Fruit fly (Drosophila melanogaster) whole organism, wandering third instar larva: ENCODE results near the gene Nubp2.

Experiments used
- Abd-B ChIP-seq: fragments of >200 bp; optimal IDR thresholded peaks from 2 replicates; lab custom pipeline; 2017; ENCODE audit warnings: missing biosample characterization, missing genetic modification characterization
- CG32264 ChIP-seq: fragments of 200-800 bp; sonication (Bioruptor generic); optimal IDR thresholded peaks from 2 replicates; lab custom pipeline; 2016; ENCODE audit warnings: missing biosample characterization, missing genetic modification characterization
- CG9705 ChIP-seq: fragments of 200-800 bp; sonication (Bioruptor generic); optimal IDR thresholded peaks from 2 replicates; lab custom pipeline; 2018; ENCODE audit warnings: missing biosample characterization, mild to moderate bottlenecking, missing genetic modification characterization
- CrebA ChIP-seq: fragments of 200-800 bp; sonication (Bioruptor generic); optimal IDR thresholded peaks from 2 replicates; lab custom pipeline; 2016; ENCODE audit warnings: missing biosample characterization, mild to moderate bottlenecking, missing genetic modification characterization, borderline replicate concordance
- Dfd ChIP-seq: fragments of >200 bp; optimal IDR thresholded peaks from 2 replicates; lab custom pipeline; 2017; ENCODE audit warnings: missing biosample characterization, missing genetic modification characterization
- Dif ChIP-seq: fragments of 200-275, 200-300 bp; sonication (Bioruptor generic); optimal IDR thresholded peaks from 2 replicates; lab custom pipeline; 2018; ENCODE audit warnings: missing biosample characterization, missing genetic modification characterization; ENCODE audit not compliant: partially characterized antibody
- GATAd ChIP-seq: sonication (Bioruptor generic); optimal IDR thresholded peaks from 2 replicates; lab custom pipeline; 2016; ENCODE audit warnings: missing biosample characterization, missing genetic modification characterization
- HLH106 ChIP-seq: fragments of 200-800 bp; optimal IDR thresholded peaks from 3 replicates; lab custom pipeline; 2019; ENCODE audit warnings: missing biosample characterization, mild to moderate bottlenecking, missing genetic modification characterization, moderate library complexity
- Hnf4 ChIP-seq: fragments of 200-800 bp; sonication (Bioruptor generic); optimal IDR thresholded peaks from 2 replicates; lab custom pipeline; 2016; ENCODE audit warnings: missing biosample characterization, mild to moderate bottlenecking, missing genetic modification characterization
- Hr78 ChIP-seq: fragments of >200 bp; optimal IDR thresholded peaks from 2 replicates; lab custom pipeline; 2017; ENCODE audit warnings: missing biosample characterization, missing genetic modification characterization
- Jra ChIP-seq: sonication (Bioruptor generic); optimal IDR thresholded peaks from 2 replicates; lab custom pipeline; 2016; ENCODE audit warnings: missing biosample characterization, missing genetic modification characterization
- Mio ChIP-seq: sonication (Bioruptor generic); optimal IDR thresholded peaks from 2 replicates; lab custom pipeline; 2016; ENCODE audit warnings: missing biosample characterization, missing genetic modification characterization
- Myc ChIP-seq: fragments of >200 bp; optimal IDR thresholded peaks from 2 replicates; lab custom pipeline; 2017
- N ChIP-seq: fragments of >200 bp; optimal IDR thresholded peaks from 2 replicates; lab custom pipeline; 2018; ENCODE audit warnings: missing biosample characterization, missing external identifiers, missing genetic modification characterization
- OdsH ChIP-seq: fragments of 200-800 bp; sonication (Bioruptor generic); optimal IDR thresholded peaks from 2 replicates; lab custom pipeline; 2016; ENCODE audit warnings: missing biosample characterization, mild to moderate bottlenecking, missing genetic modification characterization
- Rel ChIP-seq, 2 experiments: fragments of 200-800 bp; sonication (Bioruptor generic) in 1 of 2; optimal IDR thresholded peaks; 2 replicates in 1 of 2; 3 replicates in 1 of 2; lab custom pipeline; 2016 to 2019; ENCODE audit warnings: mild to moderate bottlenecking in 2 of 2, missing biosample characterization in 2 of 2, missing genetic modification characterization in 2 of 2, moderate library complexity in 1 of 2
- Sp1 ChIP-seq: fragments of 200-800 bp; sonication (Bioruptor generic); optimal IDR thresholded peaks from 3 replicates; lab custom pipeline; 2019; ENCODE audit warnings: missing biosample characterization, mild to moderate bottlenecking, missing genetic modification characterization, moderate library complexity
- br ChIP-seq: fragments of 200-800 bp; sonication (Bioruptor generic); optimal IDR thresholded peaks from 2 replicates; lab custom pipeline; 2016; ENCODE audit warnings: missing biosample characterization, missing genetic modification characterization
- brk ChIP-seq: fragments of 200-800 bp; sonication (Bioruptor generic); optimal IDR thresholded peaks from 2 replicates; lab custom pipeline; 2016; ENCODE audit warnings: missing biosample characterization, mild to moderate bottlenecking, missing genetic modification characterization
- dl ChIP-seq, 2 experiments: fragments of 175-275, 200-275 bp in 1 of 2; fragments of 200-275 bp in 1 of 2; sonication (Bioruptor generic); optimal IDR thresholded peaks; lab custom pipeline; 2018; ENCODE audit warnings: mild to moderate bottlenecking in 2 of 2, missing biosample characterization in 2 of 2, missing genetic modification characterization in 2 of 2, moderate library complexity in 2 of 2; ENCODE audit not compliant: partially characterized antibody in 2 of 2, insufficient read depth in 1 of 2
- dmrt93B ChIP-seq: fragments of 200-800 bp; sonication (Bioruptor generic); optimal IDR thresholded peaks from 2 replicates; lab custom pipeline; 2018; ENCODE audit warnings: missing biosample characterization, mild to moderate bottlenecking, missing genetic modification characterization
- dsf ChIP-seq: sonication (Bioruptor generic); optimal IDR thresholded peaks from 2 replicates; lab custom pipeline; 2016; ENCODE audit warnings: missing biosample characterization, missing genetic modification characterization, borderline replicate concordance
- ey ChIP-seq: fragments of 200-800 bp; sonication (Bioruptor generic); optimal IDR thresholded peaks from 2 replicates; lab custom pipeline; 2016; ENCODE audit warnings: missing biosample characterization, missing genetic modification characterization
- foxo ChIP-seq, 2 experiments: fragments of 200-800 bp; sonication (Bioruptor generic); optimal IDR thresholded peaks; 2 replicates in 1 of 2; 3 replicates in 1 of 2; lab custom pipeline; 2016 to 2017; ENCODE audit warnings: missing biosample characterization in 2 of 2, missing genetic modification characterization in 2 of 2
- fru ChIP-seq: fragments of 200-800 bp; sonication (Bioruptor generic); optimal IDR thresholded peaks from 3 replicates; lab custom pipeline; 2016; ENCODE audit warnings: missing biosample characterization, mild to moderate bottlenecking, missing genetic modification characterization
- h ChIP-seq: fragments of 200-800 bp; sonication (Bioruptor generic); optimal IDR thresholded peaks from 3 replicates; lab custom pipeline; 2016; ENCODE audit warnings: missing biosample characterization, mild to moderate bottlenecking, missing genetic modification characterization
- jim ChIP-seq: fragments of 175-275, 200-325 bp; sonication (Bioruptor generic); optimal IDR thresholded peaks from 2 replicates; lab custom pipeline; 2016; ENCODE audit warnings: missing biosample characterization, mild to moderate bottlenecking, missing genetic modification characterization
- pan ChIP-seq: fragments of >200 bp; optimal IDR thresholded peaks from 2 replicates; lab custom pipeline; 2017
- psq ChIP-seq: fragments of 200-800 bp; sonication (Bioruptor generic); optimal IDR thresholded peaks from 3 replicates; lab custom pipeline; 2017; ENCODE audit warnings: missing biosample characterization, mild to moderate bottlenecking, missing genetic modification characterization, moderate library complexity
- rgr ChIP-seq: fragments of 200-800 bp; sonication (Bioruptor generic); optimal IDR thresholded peaks from 3 replicates; lab custom pipeline; 2016; ENCODE audit warnings: missing biosample characterization, mild to moderate bottlenecking, missing genetic modification characterization
- sage ChIP-seq: fragments of 200-800 bp; sonication (Bioruptor generic); optimal IDR thresholded peaks from 2 replicates; lab custom pipeline; 2016; ENCODE audit warnings: missing biosample characterization, mild to moderate bottlenecking, missing genetic modification characterization
- sv ChIP-seq: fragments of 200-800 bp; sonication (Bioruptor generic); optimal IDR thresholded peaks from 3 replicates; lab custom pipeline; 2016; ENCODE audit warnings: missing biosample characterization, missing genetic modification characterization
- tai ChIP-seq: sonication (Bioruptor generic); optimal IDR thresholded peaks from 2 replicates; lab custom pipeline; 2016; ENCODE audit warnings: missing biosample characterization, missing genetic modification characterization
- woc ChIP-seq: sonication (Bioruptor generic); optimal IDR thresholded peaks from 2 replicates; lab custom pipeline; 2016; ENCODE audit warnings: missing biosample characterization, mild to moderate bottlenecking, missing genetic modification characterization

Gene Nubp2

DNA sequence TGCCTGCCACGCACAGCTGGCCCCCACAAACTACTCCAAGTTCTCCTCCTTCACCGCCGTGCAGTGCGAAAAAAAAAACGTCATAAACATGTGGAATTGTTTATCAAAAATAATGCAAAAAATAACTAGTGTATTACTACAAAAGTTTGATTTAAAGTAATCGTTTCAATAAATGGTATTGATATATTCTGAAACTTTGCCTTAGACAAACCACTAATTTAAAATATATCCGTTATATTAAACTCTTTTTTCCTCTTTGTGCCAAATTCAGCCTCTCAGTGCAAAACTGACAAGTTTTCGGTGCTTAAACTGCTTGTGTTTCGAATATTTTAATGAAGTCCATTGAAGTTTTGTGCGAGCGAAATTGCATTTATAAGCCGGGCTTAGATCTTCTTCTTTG is 30.7 kb downstream of the Nubp2 start:
- TF ChIP-seq ey (GFP tag; lab: Kevin White, UChicago) (no peak), N (GFP tag; lab: Kevin White, UChicago) (no peak), Hnf4 (GFP tag; lab: Kevin White, UChicago) (no peak)

DNA sequence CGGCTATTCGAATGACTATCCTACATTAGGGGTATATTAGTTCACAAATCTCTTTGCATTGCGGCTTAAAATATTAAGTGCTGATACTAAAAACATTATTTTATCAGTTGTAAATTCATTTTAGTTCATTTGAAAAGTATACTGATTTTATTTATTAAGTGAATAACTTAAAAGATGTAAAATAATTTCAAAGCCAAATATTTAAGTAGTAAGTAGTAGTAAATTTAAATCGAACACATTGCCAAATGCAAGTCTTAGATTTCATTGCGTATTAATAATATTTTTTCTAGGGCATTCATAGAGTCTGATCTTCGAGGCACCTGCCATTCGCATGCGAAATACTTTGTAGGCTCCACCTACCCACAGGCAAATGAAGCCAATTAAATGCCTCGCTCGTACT is 36.3 kb downstream of the Nubp2 start:
- no peak for TF ChIP-seq Myc (lab: Kevin White, UChicago)
- no peak for TF ChIP-seq Hr78 (GFP tag; lab: Kevin White, UChicago)
- no peak for TF ChIP-seq N (GFP tag; lab: Kevin White, UChicago)
- TF ChIP-seq HLH106 (tag; lab: Kevin White, UChicago), result no peak
- no peak for TF ChIP-seq Hnf4 (GFP tag; lab: Kevin White, UChicago)
- TF ChIP-seq GATAd, result no peak
- no peak for TF ChIP-seq CG9705
- no peak for TF ChIP-seq jim (GFP tag; lab: Kevin White, UChicago)
- TF ChIP-seq OdsH (GFP tag; lab: Kevin White, UChicago), result no peak
- TF ChIP-seq dsf (GFP tag; lab: Kevin White, UChicago), result no peak
- no peak for TF ChIP-seq dmrt93B
- no peak for TF ChIP-seq sv (GFP tag; lab: Kevin White, UChicago)
- TF ChIP-seq pan (lab: Kevin White, UChicago), result no peak
- no peak for TF ChIP-seq Abd-B (GFP tag; lab: Kevin White, UChicago)
- TF ChIP-seq Dfd (GFP tag; lab: Kevin White, UChicago), result no peak
- no peak for TF ChIP-seq Mio
- TF ChIP-seq dl (GFP tag; optimal IDR thresholded peaks at IDR 0.05; lab: Kevin White, UChicago; ENCODE audit: insufficient read depth in 1 of 2, partially characterized antibody in 2 of 2), result no peak
- TF ChIP-seq CrebA (GFP tag; lab: Kevin White, UChicago), result no peak
- no peak for TF ChIP-seq woc
- no peak for TF ChIP-seq CG32264

DNA sequence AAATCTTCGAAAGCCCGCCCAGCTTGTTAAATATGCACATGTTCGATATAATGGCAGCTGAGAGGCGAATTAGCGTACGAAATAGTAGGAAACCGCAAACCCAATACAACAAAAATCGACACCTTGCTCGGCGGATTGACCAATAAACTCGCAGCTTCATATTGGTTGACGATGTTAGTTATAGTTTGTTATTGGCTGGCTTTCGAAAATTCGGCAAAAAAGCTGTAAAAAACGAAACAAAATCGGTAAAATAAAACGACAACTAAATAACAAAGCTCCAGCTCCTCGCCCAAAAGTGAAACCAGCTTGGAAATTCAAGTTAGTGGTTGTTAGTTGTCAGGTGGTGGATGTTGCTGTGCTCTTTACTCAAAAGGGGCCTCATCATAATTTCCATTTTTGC is 37.4 kb downstream of the Nubp2 start:
- no peak for TF ChIP-seq dsf (GFP tag; lab: Kevin White, UChicago)
- TF ChIP-seq fru (GFP tag; lab: Kevin White, UChicago), result no peak
- TF ChIP-seq Hnf4 (GFP tag; lab: Kevin White, UChicago), result no peak

DNA sequence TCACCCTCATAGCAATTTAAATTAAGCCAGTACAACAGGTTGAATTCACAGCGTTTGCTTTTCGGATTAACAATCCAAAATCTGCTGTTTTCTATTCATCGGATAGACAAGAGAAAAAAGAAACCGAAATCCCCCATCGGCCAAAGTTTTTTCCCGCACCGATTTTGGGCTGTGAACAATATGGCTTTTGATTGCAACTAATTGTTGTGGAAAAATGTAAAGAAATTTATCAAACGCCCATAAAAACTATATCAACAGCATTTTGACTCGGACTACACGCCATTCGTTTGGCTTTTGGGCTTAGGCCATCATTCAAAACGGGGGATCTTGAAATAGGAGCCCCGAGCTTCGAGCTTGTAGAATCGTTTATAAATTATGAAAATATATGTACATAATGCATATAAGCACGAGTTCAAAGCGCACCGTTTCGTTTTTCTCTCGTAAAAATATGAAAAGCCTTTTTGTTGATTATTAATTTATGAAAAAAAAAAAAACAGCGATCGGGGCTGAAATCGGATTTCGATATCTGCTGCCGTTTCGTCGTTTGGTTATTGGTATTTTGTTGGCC is 39.3 kb downstream of the Nubp2 start:
- TF ChIP-seq dsf (GFP tag; lab: Kevin White, UChicago), result no peak
- no peak for TF ChIP-seq sv (GFP tag; lab: Kevin White, UChicago)
- no peak for TF ChIP-seq rgr
- TF ChIP-seq sage (GFP tag; lab: Kevin White, UChicago), result no peak
- no peak for TF ChIP-seq Abd-B (GFP tag; lab: Kevin White, UChicago)
- no peak for TF ChIP-seq CG32264
- no peak for TF ChIP-seq h (GFP tag; lab: Kevin White, UChicago)
- TF ChIP-seq Myc (lab: Kevin White, UChicago), result no peak
- TF ChIP-seq tai (GFP tag; lab: Kevin White, UChicago), result no peak
- TF ChIP-seq foxo (GFP tag; optimal IDR thresholded peaks at IDR 0.05; lab: Kevin White, UChicago), result no peak
- no peak for TF ChIP-seq brk
- no peak for TF ChIP-seq br (GFP tag; lab: Kevin White, UChicago)
- TF ChIP-seq OdsH (GFP tag; lab: Kevin White, UChicago), result no peak
- TF ChIP-seq N (GFP tag; lab: Kevin White, UChicago), result no peak
- TF ChIP-seq dmrt93B, result no peak
- no peak for TF ChIP-seq CG9705
- no peak for TF ChIP-seq ey (GFP tag; lab: Kevin White, UChicago)
- TF ChIP-seq HLH106 (tag; lab: Kevin White, UChicago), result no peak
- TF ChIP-seq fru (GFP tag; lab: Kevin White, UChicago), result no peak
- TF ChIP-seq CrebA (GFP tag; lab: Kevin White, UChicago), result no peak

DNA sequence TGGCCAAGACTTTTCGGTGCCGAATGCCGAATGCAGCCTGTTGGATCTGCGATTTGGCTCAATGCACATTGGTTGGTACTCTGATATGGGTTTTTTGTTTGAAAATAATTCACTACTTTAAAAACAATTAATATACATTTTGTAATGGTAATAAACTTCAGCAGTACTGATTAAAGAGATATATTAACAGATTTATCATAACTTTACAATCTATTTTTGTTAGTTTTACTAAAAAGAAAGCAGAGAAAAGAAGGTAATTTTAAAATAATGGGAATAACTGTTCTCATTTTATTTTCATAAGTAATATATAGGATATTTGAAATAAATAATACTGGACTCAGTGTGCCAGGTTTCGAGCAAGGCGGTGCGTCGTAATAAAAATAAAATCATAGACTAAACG is 43.8 kb downstream of the Nubp2 start:
- TF ChIP-seq Rel (GFP tag; optimal IDR thresholded peaks at IDR 0.05; lab: Kevin White, UChicago), result no peak
- no peak for TF ChIP-seq Rel (tag; optimal IDR thresholded peaks at IDR 0.05; lab: Kevin White, UChicago)
- TF ChIP-seq N (GFP tag; lab: Kevin White, UChicago), result no peak
- no peak for TF ChIP-seq jim (GFP tag; lab: Kevin White, UChicago)
- no peak for TF ChIP-seq Myc (lab: Kevin White, UChicago)
- no peak for TF ChIP-seq Dif
- TF ChIP-seq CG9705, result no peak
- TF ChIP-seq Jra (GFP tag; lab: Kevin White, UChicago), result no peak
- TF ChIP-seq dsf (GFP tag; lab: Kevin White, UChicago), result no peak
- TF ChIP-seq CrebA (GFP tag; lab: Kevin White, UChicago), result no peak
- TF ChIP-seq CG32264, result no peak
- no peak for TF ChIP-seq tai (GFP tag; lab: Kevin White, UChicago)
- TF ChIP-seq Mio, result no peak
- no peak for TF ChIP-seq Dfd (GFP tag; lab: Kevin White, UChicago)
- TF ChIP-seq psq (GFP tag; lab: Kevin White, UChicago), result no peak
- TF ChIP-seq Sp1, result no peak
- TF ChIP-seq GATAd, result no peak
- TF ChIP-seq rgr, result no peak
- no peak for TF ChIP-seq ey (GFP tag; lab: Kevin White, UChicago)
- no peak for TF ChIP-seq dl (GFP tag; optimal IDR thresholded peaks at IDR 0.05; lab: Kevin White, UChicago; ENCODE audit: insufficient read depth in 1 of 2, partially characterized antibody in 2 of 2)
- no peak for TF ChIP-seq dmrt93B
